In the genomic region with DNA sequence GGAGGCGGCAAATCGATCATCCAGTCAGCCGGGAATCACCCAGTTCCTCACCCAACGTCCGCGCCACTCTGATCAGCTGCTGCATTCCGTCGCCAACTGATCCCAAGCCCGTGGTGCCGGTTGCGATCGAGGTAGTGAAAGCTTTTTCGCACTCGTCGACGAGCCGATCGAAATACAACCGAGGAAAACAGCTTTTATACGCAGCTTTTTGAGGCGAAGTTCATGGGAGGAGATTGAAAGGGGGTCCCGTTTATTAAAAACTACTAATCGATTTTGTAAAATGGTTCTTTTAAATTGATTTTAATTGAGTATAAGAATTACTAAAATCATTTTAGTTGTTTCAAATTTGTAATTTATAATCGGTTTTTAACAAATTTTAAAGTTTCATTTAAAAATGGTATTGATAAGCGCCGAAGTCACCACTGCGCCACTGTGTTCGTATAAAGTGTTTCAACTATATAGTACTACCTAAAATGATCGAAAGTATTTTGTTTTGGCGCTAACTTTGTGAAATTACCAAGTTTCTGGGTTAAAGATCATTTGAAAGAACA, we compare ENCODE assay signal across 1 fruit fly cellular context.
TF ChIP-seq lines count a peak whose summit lies in the region.

A gene (minus strand): TSS at position 99 of the 551 bp plus-strand sequence.

TF ChIP-seq in whole organism, embryonic, 481 proteins besides CTCF, POLR2A, EP300 and RAD21 (continued from another document and continues in another):
- peak; percentile 56; the same call in 1 of the 2 replicates for TF ChIP-seq CG8765 (GFP tag; IDR thresholded peaks at IDR 0.05; lab: Robert Waterston, UW)
- peak; percentile 77 for TF ChIP-seq HmgZ (tag; optimal IDR thresholded peaks at IDR 0.05; lab: Kevin White, UChicago)
- no peak for TF ChIP-seq pros (GFP tag; optimal IDR thresholded peaks at IDR 0.05; lab: Kevin White, UChicago)
- TF ChIP-seq Taf1 (GFP tag; IDR thresholded peaks at IDR 0.05; lab: Robert Waterston, UW): peak; percentile 71; the same call in 1 of the 2 replicates
- TF ChIP-seq CG4404 (GFP tag; IDR thresholded peaks at IDR 0.05; lab: Robert Waterston, UW): 0 out of 2 replicates have a peak, but pooled peaks have one; percentile 35
- peak; percentile 62 for TF ChIP-seq CG6854 (GFP tag; optimal IDR thresholded peaks at IDR 0.05; lab: Kevin White, UChicago)
- TF ChIP-seq Ada2b (GFP tag; IDR thresholded peaks at IDR 0.05; lab: Robert Waterston, UW): peak; percentile 87
- TF ChIP-seq row (GFP tag; IDR thresholded peaks at IDR 0.05; lab: Robert Waterston, UW): peak; percentile 90
- no peak for TF ChIP-seq abd-A (tag; optimal IDR thresholded peaks at IDR 0.05; lab: Kevin White, UChicago)
- peak; percentile 92 for TF ChIP-seq NFAT (GFP tag; IDR thresholded peaks at IDR 0.05; lab: Robert Waterston, UW)
- TF ChIP-seq CG33213 (GFP tag; optimal IDR thresholded peaks at IDR 0.05; lab: Kevin White, UChicago): peak; percentile 55
- TF ChIP-seq E2f1 (GFP tag; IDR thresholded peaks at IDR 0.05; lab: Robert Waterston, UW): peak; percentile 89
- no peak for TF ChIP-seq CG4707 (GFP tag; optimal IDR thresholded peaks at IDR 0.05; lab: Kevin White, UChicago)
- peak; percentile 63 for TF ChIP-seq CG43689 (GFP tag; IDR thresholded peaks at IDR 0.05; lab: Robert Waterston, UW)
- peak; percentile 85 for TF ChIP-seq CG17829 (tag; optimal IDR thresholded peaks at IDR 0.05; lab: Kevin White, UChicago)
- TF ChIP-seq CG15514 (GFP tag; optimal IDR thresholded peaks at IDR 0.05; lab: Kevin White, UChicago): peak; percentile 71
- peak; percentile 87 for TF ChIP-seq CG7372 (GFP tag; IDR thresholded peaks at IDR 0.05; lab: Robert Waterston, UW)
- TF ChIP-seq phol (tag; optimal IDR thresholded peaks at IDR 0.05; lab: Kevin White, UChicago): peak; percentile 83
- peak; percentile 56 for TF ChIP-seq exex (tag; optimal IDR thresholded peaks at IDR 0.05; lab: Kevin White, UChicago)
- TF ChIP-seq CG10321 (GFP tag; IDR thresholded peaks at IDR 0.05; lab: Robert Waterston, UW): peak; percentile 60
- TF ChIP-seq bcd (GFP tag; optimal IDR thresholded peaks at IDR 0.05; lab: Kevin White, UChicago): peak; percentile 91
- TF ChIP-seq CG18476 (GFP tag; optimal IDR thresholded peaks at IDR 0.05; lab: Kevin White, UChicago): peak; percentile 77
- peak; percentile 64 for TF ChIP-seq onecut (GFP tag; IDR thresholded peaks at IDR 0.05; lab: Robert Waterston, UW)
- peak; percentile 71 for TF ChIP-seq BtbVII (GFP tag; optimal IDR thresholded peaks at IDR 0.05; lab: Kevin White, UChicago)
- TF ChIP-seq CG4360 (GFP tag; IDR thresholded peaks at IDR 0.05; lab: Robert Waterston, UW): no peak
- TF ChIP-seq CG15696 (tag; optimal IDR thresholded peaks at IDR 0.05; lab: Kevin White, UChicago): peak; percentile 32
- TF ChIP-seq zen2 (GFP tag; IDR thresholded peaks at IDR 0.05; lab: Robert Waterston, UW; ENCODE audit: partially characterized antibody): no peak
- no peak for TF ChIP-seq Lpt (GFP tag; optimal IDR thresholded peaks at IDR 0.05; lab: Kevin White, UChicago)
- 0 out of 2 replicates have a peak, but pooled peaks have one; percentile 14 for TF ChIP-seq gt (GFP tag; IDR thresholded peaks at IDR 0.05; lab: Robert Waterston, UW)
- TF ChIP-seq ind (GFP tag; optimal IDR thresholded peaks at IDR 0.05; lab: Kevin White, UChicago): peak; percentile 87
- TF ChIP-seq CG17385 (GFP tag; optimal IDR thresholded peaks at IDR 0.05; lab: Kevin White, UChicago): peak; percentile 80
- peak; percentile 86 for TF ChIP-seq Bteb2 (GFP tag; optimal IDR thresholded peaks at IDR 0.05; lab: Kevin White, UChicago)
- peak; percentile 63 for TF ChIP-seq CG30431 (GFP tag; optimal IDR thresholded peaks at IDR 0.05; lab: Kevin White, UChicago)
- no peak for TF ChIP-seq fd102C (GFP tag; optimal IDR thresholded peaks at IDR 0.05; lab: Kevin White, UChicago)
- no peak for TF ChIP-seq Stat92E (GFP tag; optimal IDR thresholded peaks at IDR 0.05; lab: Kevin White, UChicago)
- TF ChIP-seq grn (GFP tag; optimal IDR thresholded peaks at IDR 0.05; lab: Kevin White, UChicago): no peak
- peak; percentile 60; the same call in 1 of the 2 replicates for TF ChIP-seq E2f2 (GFP tag; IDR thresholded peaks at IDR 0.05; lab: Robert Waterston, UW)
- TF ChIP-seq MTF-1 (GFP tag; optimal IDR thresholded peaks at IDR 0.05; lab: Kevin White, UChicago; ENCODE audit: borderline replicate concordance): no peak
- TF ChIP-seq en (GFP tag; optimal IDR thresholded peaks at IDR 0.05; lab: Kevin White, UChicago): peak; percentile 72
- TF ChIP-seq ken (GFP tag; IDR thresholded peaks at IDR 0.05; lab: Robert Waterston, UW): peak; percentile 87
- TF ChIP-seq CG16815 (GFP tag; optimal IDR thresholded peaks at IDR 0.05; lab: Kevin White, UChicago): peak; percentile 64
- 0 out of 3 replicates have a peak, but pooled peaks have one; percentile 5 for TF ChIP-seq C15 (GFP tag; IDR thresholded peaks at IDR 0.05; lab: Robert Waterston, UW)
- peak; percentile 74 for TF ChIP-seq CG12071 (GFP tag; optimal IDR thresholded peaks at IDR 0.05; lab: Kevin White, UChicago)
- peak; percentile 66 for TF ChIP-seq CG12104 (GFP tag; optimal IDR thresholded peaks at IDR 0.05; lab: Kevin White, UChicago)
- TF ChIP-seq Neu2 (GFP tag; optimal IDR thresholded peaks at IDR 0.05; lab: Kevin White, UChicago; ENCODE audit: borderline replicate concordance): no peak
- peak; percentile 79 for TF ChIP-seq CG6765 (GFP tag; optimal IDR thresholded peaks at IDR 0.05; lab: Kevin White, UChicago)
- TF ChIP-seq CG4854 (GFP tag; optimal IDR thresholded peaks at IDR 0.05; lab: Kevin White, UChicago): peak; percentile 64
- TF ChIP-seq ci (GFP tag; IDR thresholded peaks at IDR 0.05; lab: Robert Waterston, UW): peak; percentile 87
- TF ChIP-seq vnd (GFP tag; IDR thresholded peaks at IDR 0.05; lab: Robert Waterston, UW; ENCODE audit: partially characterized antibody): no peak
- TF ChIP-seq Hr39 (optimal IDR thresholded peaks at IDR 0.05; lab: Kevin White, UChicago): no peak
- peak; percentile 78; the same call in 1 of the 2 replicates for TF ChIP-seq gsb (GFP tag; IDR thresholded peaks at IDR 0.05; lab: Robert Waterston, UW)
- peak; percentile 83 for TF ChIP-seq ttk (GFP tag; IDR thresholded peaks at IDR 0.05; lab: Robert Waterston, UW)
- no peak for TF ChIP-seq eve (GFP tag; optimal IDR thresholded peaks at IDR 0.05; lab: Kevin White, UChicago)
- TF ChIP-seq chm (GFP tag; IDR thresholded peaks at IDR 0.05; lab: Robert Waterston, UW): 0 out of 2 replicates have a peak, but pooled peaks have one; percentile 23
- TF ChIP-seq insv (GFP tag; optimal IDR thresholded peaks at IDR 0.05; lab: Kevin White, UChicago): peak in 1 of 2 experiments; percentile 11
- peak; percentile 82 for TF ChIP-seq CG9609 (GFP tag; optimal IDR thresholded peaks at IDR 0.05; lab: Kevin White, UChicago)
- TF ChIP-seq dimm (GFP tag; IDR thresholded peaks at IDR 0.05; lab: Robert Waterston, UW): peak; percentile 7; the same call in 1 of the 2 replicates
- no peak for TF ChIP-seq CG15479 (GFP tag; optimal IDR thresholded peaks at IDR 0.05; lab: Kevin White, UChicago)
- peak; percentile 80 for TF ChIP-seq CG31224 (GFP tag; IDR thresholded peaks at IDR 0.05; lab: Robert Waterston, UW)
- peak; percentile 38 for TF ChIP-seq Jarid2 (GFP tag; optimal IDR thresholded peaks at IDR 0.05; lab: Kevin White, UChicago)
- peak; percentile 82 for TF ChIP-seq Aef1 (GFP tag; IDR thresholded peaks at IDR 0.05; lab: Robert Waterston, UW)
- TF ChIP-seq Abd-B (GFP tag; optimal IDR thresholded peaks at IDR 0.05; lab: Kevin White, UChicago): peak; percentile 81
- TF ChIP-seq CG1603 (tag; optimal IDR thresholded peaks at IDR 0.05; lab: Kevin White, UChicago): peak; percentile 59
- TF ChIP-seq CG9437 (GFP tag; optimal IDR thresholded peaks at IDR 0.05; lab: Kevin White, UChicago): peak; percentile 62
- TF ChIP-seq CrebB (tag; optimal IDR thresholded peaks at IDR 0.05; lab: Kevin White, UChicago): peak; percentile 52
- peak; percentile 75 for TF ChIP-seq CG14050 (GFP tag; IDR thresholded peaks at IDR 0.05; lab: Robert Waterston, UW)
- TF ChIP-seq sqz (GFP tag; optimal IDR thresholded peaks at IDR 0.05; lab: Kevin White, UChicago): no peak
- peak; percentile 78 for TF ChIP-seq CG15601 (tag; optimal IDR thresholded peaks at IDR 0.05; lab: Kevin White, UChicago)
- no peak for TF ChIP-seq nerfin-1 (tag; optimal IDR thresholded peaks at IDR 0.05; lab: Kevin White, UChicago)
- peak; percentile 63 for TF ChIP-seq CG15011 (GFP tag; optimal IDR thresholded peaks at IDR 0.05; lab: Kevin White, UChicago)
- peak; percentile 58 for TF ChIP-seq ewg (GFP tag; optimal IDR thresholded peaks at IDR 0.05; lab: Kevin White, UChicago)
- peak; percentile 31 for TF ChIP-seq tup (GFP tag; optimal IDR thresholded peaks at IDR 0.05; lab: Kevin White, UChicago)
- TF ChIP-seq CG10462 (GFP tag; optimal IDR thresholded peaks at IDR 0.05; lab: Kevin White, UChicago): peak; percentile 69
- TF ChIP-seq zf30C (GFP tag; optimal IDR thresholded peaks at IDR 0.05; lab: Kevin White, UChicago): no peak
- TF ChIP-seq Hmr (GFP tag; optimal IDR thresholded peaks at IDR 0.05; lab: Kevin White, UChicago): peak; percentile 93
- peak; percentile 80 for TF ChIP-seq B-H2 (GFP tag; optimal IDR thresholded peaks at IDR 0.05; lab: Kevin White, UChicago)
- peak; percentile 79 for TF ChIP-seq Mad (GFP tag; optimal IDR thresholded peaks at IDR 0.05; lab: Kevin White, UChicago)
- no peak for TF ChIP-seq CG6791 (GFP tag; IDR thresholded peaks at IDR 0.05; lab: Robert Waterston, UW; ENCODE audit: partially characterized antibody)
- no peak for TF ChIP-seq hth (optimal IDR thresholded peaks at IDR 0.05; lab: Kevin White, UChicago)
- peak; percentile 89 to 92 for TF ChIP-seq dpn (GFP tag; optimal IDR thresholded peaks at IDR 0.05; lab: Kevin White, UChicago)
- TF ChIP-seq Ssrp (tag; optimal IDR thresholded peaks at IDR 0.05; lab: Kevin White, UChicago): peak; percentile 83
- TF ChIP-seq CG12942 (GFP tag; optimal IDR thresholded peaks at IDR 0.05; lab: Kevin White, UChicago): peak; percentile 80
- peak; percentile 89 for TF ChIP-seq CG18599 (GFP tag; optimal IDR thresholded peaks at IDR 0.05; lab: Kevin White, UChicago)
- TF ChIP-seq CG4730 (GFP tag; IDR thresholded peaks at IDR 0.05; lab: Robert Waterston, UW): peak; percentile 80
- TF ChIP-seq CG14860 (GFP tag; IDR thresholded peaks at IDR 0.05; lab: Robert Waterston, UW; ENCODE audit: partially characterized antibody): no peak
- TF ChIP-seq CG17361 (GFP tag; IDR thresholded peaks at IDR 0.05; lab: Robert Waterston, UW): no peak; the same call in 2 of the 3 replicates
- TF ChIP-seq Sox100B (GFP tag; optimal IDR thresholded peaks at IDR 0.05; lab: Kevin White, UChicago): no peak
- peak; percentile 80 for TF ChIP-seq CG14667 (GFP tag; IDR thresholded peaks at IDR 0.05; lab: Robert Waterston, UW)
- TF ChIP-seq CG1792 (GFP tag; optimal IDR thresholded peaks at IDR 0.05; lab: Kevin White, UChicago): peak; percentile 50
- peak; percentile 80 for TF ChIP-seq cwo (GFP tag; optimal IDR thresholded peaks at IDR 0.05; lab: Kevin White, UChicago)
- no peak for TF ChIP-seq pita (GFP tag; optimal IDR thresholded peaks at IDR 0.05; lab: Kevin White, UChicago)
- TF ChIP-seq dm (GFP tag; optimal IDR thresholded peaks at IDR 0.05; lab: Kevin White, UChicago): peak; percentile 65
- TF ChIP-seq hbn (GFP tag; IDR thresholded peaks at IDR 0.05; lab: Robert Waterston, UW; ENCODE audit: partially characterized antibody): no peak
- peak; percentile 40; the same call in 1 of the 2 replicates for TF ChIP-seq CG1024 (GFP tag; IDR thresholded peaks at IDR 0.05; lab: Robert Waterston, UW)
- no peak for TF ChIP-seq usp (GFP tag; optimal IDR thresholded peaks at IDR 0.05; lab: Kevin White, UChicago)
- TF ChIP-seq CG4328 (GFP tag; optimal IDR thresholded peaks at IDR 0.05; lab: Kevin White, UChicago): peak; percentile 61
- peak; percentile 92 for TF ChIP-seq Sox102F (GFP tag; optimal IDR thresholded peaks at IDR 0.05; lab: Kevin White, UChicago)
- TF ChIP-seq CG8089 (GFP tag; optimal IDR thresholded peaks at IDR 0.05; lab: Kevin White, UChicago): peak; percentile 64
- peak; percentile 84 for TF ChIP-seq so (GFP tag; IDR thresholded peaks at IDR 0.05; lab: Robert Waterston, UW)
- TF ChIP-seq ERR (GFP tag; optimal IDR thresholded peaks at IDR 0.05; lab: Kevin White, UChicago): peak; percentile 44
- TF ChIP-seq Mrtf (GFP tag; IDR thresholded peaks at IDR 0.05; lab: Robert Waterston, UW): peak; percentile 74; the same call in 2 of the 3 replicates
- peak; percentile 73 for TF ChIP-seq otp (GFP tag; IDR thresholded peaks at IDR 0.05; lab: Robert Waterston, UW)
- peak; percentile 56 for TF ChIP-seq NC2α (GFP tag; optimal IDR thresholded peaks at IDR 0.05; lab: Kevin White, UChicago)
- peak; percentile 25 for TF ChIP-seq Usf (GFP tag; optimal IDR thresholded peaks at IDR 0.05; lab: Kevin White, UChicago)
- peak; percentile 61 for TF ChIP-seq CG14710 (tag; optimal IDR thresholded peaks at IDR 0.05; lab: Kevin White, UChicago)
- TF ChIP-seq CG3847 (GFP tag; IDR thresholded peaks at IDR 0.05; lab: Robert Waterston, UW): peak; percentile 88
- TF ChIP-seq caup (GFP tag; optimal IDR thresholded peaks at IDR 0.05; lab: Kevin White, UChicago; ENCODE audit: severe bottlenecking): peak; percentile 84
- TF ChIP-seq Awh (GFP tag; IDR thresholded peaks at IDR 0.05; lab: Robert Waterston, UW): peak; percentile 69; the same call in 1 of the 2 replicates
- TF ChIP-seq da (GFP tag; optimal IDR thresholded peaks at IDR 0.05; lab: Kevin White, UChicago): peak; percentile 42
- TF ChIP-seq YL-1 (GFP tag; optimal IDR thresholded peaks at IDR 0.05; lab: Kevin White, UChicago): peak; percentile 16
- peak; percentile 90 for TF ChIP-seq lmd (GFP tag; IDR thresholded peaks at IDR 0.05; lab: Robert Waterston, UW)
- TF ChIP-seq yki (optimal IDR thresholded peaks at IDR 0.05; lab: Kevin White, UChicago): no peak
- peak; percentile 34 for TF ChIP-seq Sry-δ (GFP tag; optimal IDR thresholded peaks at IDR 0.05; lab: Kevin White, UChicago)
- TF ChIP-seq CG18764 (GFP tag; optimal IDR thresholded peaks at IDR 0.05; lab: Kevin White, UChicago): peak; percentile 75
- no peak for TF ChIP-seq mld (GFP tag; IDR thresholded peaks at IDR 0.05; lab: Robert Waterston, UW; ENCODE audit: partially characterized antibody)
- TF ChIP-seq CG12219 (GFP tag; optimal IDR thresholded peaks at IDR 0.05; lab: Kevin White, UChicago): peak; percentile 70
- peak; percentile 78 for TF ChIP-seq CG10654 (GFP tag; optimal IDR thresholded peaks at IDR 0.05; lab: Kevin White, UChicago)
- TF ChIP-seq Dfd (GFP tag; optimal IDR thresholded peaks at IDR 0.05; lab: Kevin White, UChicago): no peak
- 0 out of 3 replicates have a peak, but pooled peaks have one; percentile 24 for TF ChIP-seq CG3726 (GFP tag; IDR thresholded peaks at IDR 0.05; lab: Robert Waterston, UW)
- TF ChIP-seq Nf-YC (tag; optimal IDR thresholded peaks at IDR 0.05; lab: Kevin White, UChicago): peak; percentile 78
- no peak; the same call in 1 of the 2 replicates for TF ChIP-seq amos (GFP tag; IDR thresholded peaks at IDR 0.05; lab: Robert Waterston, UW; ENCODE audit: partially characterized antibody)
